Worm (Caenorhabditis elegans) whole organism, early embryonic: ENCODE results near the gene cls-1.

ENCODE experiments used
- F13C5.2 ChIP-seq: sonication (generic microtip); optimal IDR thresholded peaks from 2 replicates; lab custom pipeline; 2017; ENCODE audit warnings: mild to moderate bottlenecking, missing genetic modification characterization, inconsistent platforms, missing compliant biosample characterization
- aly-1 ChIP-seq: sonication (generic microtip); optimal IDR thresholded peaks from 2 replicates; lab custom pipeline; 2016; ENCODE audit warnings: missing genetic modification characterization, missing compliant biosample characterization
- ama-1 ChIP-seq: fragments of 150-350 bp; optimal IDR thresholded peaks from 2 replicates; lab custom pipeline; 2014
- ets-7 ChIP-seq: sonication (generic microtip); optimal IDR thresholded peaks from 2 replicates; lab custom pipeline; 2016; ENCODE audit warnings: missing genotype, missing genetic modification characterization, missing compliant biosample characterization
- flt-1 ChIP-seq: fragments of 200-800 bp; sonication (Bioruptor generic); IDR thresholded peaks from 2 replicates; pipeline ENCODE4 v1.3.6; 2022; ENCODE audit warnings: missing genetic modification characterization, missing compliant biosample characterization
- hmg-4 ChIP-seq: fragments of 200-800 bp; sonication (Bioruptor generic); optimal IDR thresholded peaks from 2 replicates; lab custom pipeline; 2018; ENCODE audit warnings: mild to moderate bottlenecking, missing genetic modification characterization, missing compliant biosample characterization
- hnd-1 ChIP-seq: sonication (generic microtip); optimal IDR thresholded peaks from 2 replicates; lab custom pipeline; 2016; ENCODE audit warnings: missing genetic modification characterization, missing compliant biosample characterization
- pes-1 ChIP-seq: fragments of 200-800 bp; sonication (Bioruptor generic); IDR thresholded peaks from 2 replicates; pipeline ENCODE4 v1.3.6; 2022; ENCODE audit warnings: missing genetic modification reagents, missing genetic modification characterization, missing compliant biosample characterization
- scrt-1 ChIP-seq: fragments of 200-800 bp; sonication (Bioruptor generic); IDR thresholded peaks from 2 replicates; pipeline ENCODE4 v1.3.6; 2022; ENCODE audit warnings: missing genetic modification characterization, missing compliant biosample characterization
- sea-1 ChIP-seq: fragments of 200-800 bp; sonication (Bioruptor generic); conservative IDR thresholded peaks from 2 replicates; pipeline ENCODE4 v1.3.6; 2022; ENCODE audit warnings: missing genetic modification characterization, missing compliant biosample characterization
- tbx-11 ChIP-seq: fragments of 200-800 bp; sonication (Bioruptor generic); IDR thresholded peaks from 2 replicates; pipeline ENCODE4 v1.3.6; 2022; ENCODE audit warnings: missing genetic modification characterization, missing compliant biosample characterization
- tbx-37 ChIP-seq: fragments of 200-800 bp; sonication (Bioruptor generic); conservative IDR thresholded peaks from 2 replicates; pipeline ENCODE4 v1.3.6; 2022; ENCODE audit warnings: missing genetic modification reagents, missing genetic modification characterization, missing compliant biosample characterization
- tra-4 ChIP-seq: sonication (generic microtip); optimal IDR thresholded peaks from 2 replicates; lab custom pipeline; 2017; ENCODE audit warnings: missing genetic modification characterization, missing compliant biosample characterization

DNA sequence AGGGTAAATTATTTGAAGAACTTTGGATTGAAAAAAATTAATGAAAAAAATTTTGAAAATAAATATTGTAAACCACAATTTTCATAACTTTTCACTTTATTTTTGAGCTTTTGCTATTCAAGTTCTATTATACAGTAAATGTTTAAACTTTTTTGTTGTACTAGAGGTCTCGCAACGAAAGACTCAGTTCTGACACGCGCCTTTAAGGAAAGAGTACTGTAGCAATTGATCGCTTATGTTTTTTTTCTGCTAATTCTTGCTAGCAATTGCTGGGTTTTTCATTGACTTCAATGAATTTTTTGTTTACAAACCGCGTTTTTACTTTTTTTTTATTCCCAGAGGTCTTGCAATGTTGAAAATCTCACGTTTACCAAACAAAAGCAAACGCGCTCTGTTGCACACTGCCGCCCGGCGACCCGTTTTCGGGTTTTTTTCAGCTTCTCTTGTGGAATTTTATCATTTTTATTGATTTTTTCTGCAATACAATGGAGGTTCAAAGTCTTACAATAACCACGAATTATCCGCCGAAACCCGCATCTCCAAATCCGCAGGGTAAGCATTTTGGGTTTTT, 44.5 kb upstream of the cls-1 start, which contains the start of gene H14A12.3:
- TF ChIP-seq F13C5.2 (tag; lab: Kevin White, UChicago) (no peak), hnd-1 (tag; lab: Kevin White, UChicago) (no peak), aly-1 (tag; lab: Kevin White, UChicago) (no peak), ama-1 (no peak), ets-7 (tag; lab: Kevin White, UChicago) (no peak), hmg-4 (no peak), tra-4 (tag; lab: Kevin White, UChicago) (no peak), flt-1 (GFP tag; lab: Robert Waterston, UW) (no peak), pes-1 (GFP tag; lab: Robert Waterston, UW) (no peak), scrt-1 (GFP tag; lab: Robert Waterston, UW) (no peak), tbx-11 (GFP tag; lab: Robert Waterston, UW) (no peak), tbx-37 (GFP tag; lab: Robert Waterston, UW) (no peak), sea-1 (GFP tag; lab: Robert Waterston, UW) (no peak)
